Worm (Caenorhabditis elegans) whole organism, L4 larva: Measurements from ENCODE around the gene sfrp-1.

Source experiments
- F26F4.8 ChIP-seq: fragments of 200-800 bp; sonication (Bioruptor generic); conservative IDR thresholded peaks from 2 replicates; pipeline ENCODE4 v1.3.6; 2022; ENCODE audit warnings: missing genetic modification characterization, missing compliant biosample characterization
- R02D3.7 ChIP-seq: fragments of 150-350 bp; sonication (generic microtip); optimal IDR thresholded peaks from 3 replicates; lab custom pipeline; 2014; ENCODE audit warnings: missing biosample characterization, missing genetic modification characterization
- Y105C5A.15 ChIP-seq: fragments of 200-800 bp; sonication (Bioruptor generic); IDR thresholded peaks from 2 replicates; pipeline ENCODE4 v1.3.6; 2022; ENCODE audit warnings: missing genetic modification characterization, missing compliant biosample characterization
- aly-2 ChIP-seq: sonication (generic microtip); optimal IDR thresholded peaks from 2 replicates; lab custom pipeline; 2018; ENCODE audit warnings: missing biosample characterization, missing genetic modification characterization
- ama-1 ChIP-seq: fragments of 150-350 bp; optimal IDR thresholded peaks from 2 replicates; lab custom pipeline; 2014; ENCODE audit warnings: inconsistent platforms, mixed read lengths
- ces-1 ChIP-seq: fragments of 150-350 bp; sonication (generic microtip); optimal IDR thresholded peaks from 4 replicates; lab custom pipeline; 2014; ENCODE audit warnings: missing biosample characterization, missing genetic modification reagents, missing genetic modification characterization
- fkh-10 ChIP-seq: fragments of 150-350 bp; optimal IDR thresholded peaks from 2 replicates; lab custom pipeline; 2014; ENCODE audit warnings: missing biosample characterization, missing genetic modification reagents, missing genetic modification characterization
- fos-1 ChIP-seq: fragments of 150-350 bp; optimal IDR thresholded peaks from 2 replicates; lab custom pipeline; 2014; ENCODE audit warnings: missing biosample characterization, missing genetic modification characterization
- nhr-6 ChIP-seq: fragments of 150-350 bp; optimal IDR thresholded peaks from 2 replicates; lab custom pipeline; 2014; ENCODE audit warnings: missing biosample characterization, missing genetic modification characterization
- nhr-76 ChIP-seq: fragments of 150-350 bp; optimal IDR thresholded peaks from 2 replicates; lab custom pipeline; 2014; ENCODE audit warnings: missing biosample characterization, missing genetic modification characterization
- ztf-11 ChIP-seq: fragments of 150-350 bp; optimal IDR thresholded peaks from 2 replicates; lab custom pipeline; 2014; ENCODE audit warnings: missing biosample characterization, missing genetic modification characterization
- ztf-7 ChIP-seq: fragments of 150-350 bp; optimal IDR thresholded peaks from 2 replicates; lab custom pipeline; 2014; ENCODE audit warnings: missing biosample characterization, missing genetic modification characterization

ce11 chrIV:6372267-6372666, 30.0 kb downstream of the sfrp-1 start:
- no peak for TF ChIP-seq aly-2 (tag; lab: Kevin White, UChicago)
- TF ChIP-seq F26F4.8 (GFP tag; lab: Robert Waterston, UW), result no peak
- TF ChIP-seq ces-1 (GFP tag; lab: Kevin White, UChicago), result no peak
- no peak for TF ChIP-seq ztf-11 (tag; lab: Kevin White, UChicago)
- no peak for TF ChIP-seq nhr-6 (tag; lab: Kevin White, UChicago)
- TF ChIP-seq R02D3.7 (tag; lab: Kevin White, UChicago), result no peak
- no peak for TF ChIP-seq fkh-10 (GFP tag; lab: Kevin White, UChicago)
- TF ChIP-seq fos-1 (tag; lab: Kevin White, UChicago), result no peak
- no peak for TF ChIP-seq Y105C5A.15 (GFP tag; lab: Robert Waterston, UW)
- TF ChIP-seq nhr-76 (tag; lab: Kevin White, UChicago), result no peak
- no peak for TF ChIP-seq ztf-7 (tag; lab: Kevin White, UChicago)
- TF ChIP-seq ama-1 (lab: Kevin White, UChicago), result no peak
